Worm (Caenorhabditis elegans) whole organism, L1 larva: Measurements from ENCODE around the gene T06D4.2.

Experiments used
- ceh-82 ChIP-seq, 3 experiments: fragments of 150-350 bp in 1 of 3; sonication (generic microtip) in 2 of 3; optimal IDR thresholded peaks; 2 replicates each; lab custom pipeline; 2014 to 2017; ENCODE audit warnings: missing biosample characterization in 3 of 3, missing genetic modification characterization in 3 of 3
- dpl-1 ChIP-seq, 3 experiments: fragments of 150-350 bp in 2 of 3; sonication (generic microtip) in 1 of 3; optimal IDR thresholded peaks; 2 replicates each; lab custom pipeline; 2014 to 2017; ENCODE audit warnings: missing biosample characterization in 3 of 3, missing genetic modification characterization in 3 of 3, missing genetic modification reagents in 3 of 3
- elt-2 ChIP-seq: sonication (generic microtip); optimal IDR thresholded peaks from 2 replicates; lab custom pipeline; 2016; ENCODE audit warnings: missing genetic modification characterization, mild to moderate bottlenecking, inconsistent platforms, missing compliant biosample characterization, missing genetic modification reagents
- fkh-8 ChIP-seq: sonication (generic microtip); optimal IDR thresholded peaks from 2 replicates; lab custom pipeline; 2016; ENCODE audit warnings: mild to moderate bottlenecking, missing genetic modification characterization, missing compliant biosample characterization
- lsy-2 ChIP-seq, 2 experiments: fragments of 150-350 bp; optimal IDR thresholded peaks; 2 replicates each; lab custom pipeline; 2014; ENCODE audit warnings: missing biosample characterization in 2 of 2, missing genetic modification characterization in 2 of 2
- mep-1 ChIP-seq: fragments of 150-350 bp; optimal IDR thresholded peaks from 2 replicates; lab custom pipeline; 2014; ENCODE audit warnings: missing biosample characterization, missing genetic modification characterization
- nhr-19 ChIP-seq: fragments of 200-800 bp; sonication (Bioruptor generic); conservative IDR thresholded peaks from 2 replicates; pipeline ENCODE4 v1.3.6; 2022; ENCODE audit warnings: missing genetic modification characterization, missing compliant biosample characterization
- pqm-1 ChIP-seq: sonication (generic microtip); optimal IDR thresholded peaks from 3 replicates; lab custom pipeline; 2017; ENCODE audit warnings: missing biosample characterization, missing genetic modification characterization
- snpc-4 ChIP-seq: fragments of 150-350 bp; optimal IDR thresholded peaks from 2 replicates; lab custom pipeline; 2014; ENCODE audit warnings: missing biosample characterization, missing genetic modification characterization

DNA sequence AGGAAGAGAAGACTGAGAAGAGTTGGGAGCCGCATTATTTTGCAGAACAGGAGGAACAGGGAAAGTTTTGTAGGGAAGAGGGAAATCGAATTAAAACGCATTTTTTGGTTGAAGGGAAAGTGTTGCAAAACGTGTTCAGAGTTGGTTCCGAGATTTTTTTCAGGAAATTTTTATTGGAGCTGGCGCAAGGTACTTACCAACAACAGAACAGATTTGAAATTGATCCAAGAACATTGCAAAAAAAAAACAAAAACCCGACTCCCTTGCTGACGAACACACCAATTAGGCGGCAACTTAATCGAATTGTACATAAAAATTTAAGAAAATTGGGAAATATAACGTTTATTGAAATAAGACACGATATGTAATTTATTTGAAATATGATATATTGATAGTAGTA, 47.1 kb downstream of the T06D4.2 start, which contains the start of gene F14D2.7:
- TF ChIP-seq snpc-4 (tag; lab: Kevin White, UChicago): no peak
- TF ChIP-seq fkh-8 (tag; lab: Kevin White, UChicago): no peak
- no peak for TF ChIP-seq mep-1
- TF ChIP-seq lsy-2 (tag; optimal IDR thresholded peaks at IDR 0.05; lab: Kevin White, UChicago): no peak
- no peak for TF ChIP-seq pqm-1 (tag; lab: Kevin White, UChicago)
- no peak for TF ChIP-seq ceh-82 (tag; optimal IDR thresholded peaks at IDR 0.05; lab: Kevin White, UChicago)
- no peak for TF ChIP-seq elt-2
- TF ChIP-seq nhr-19: no peak
- no peak for TF ChIP-seq dpl-1 (GFP tag; optimal IDR thresholded peaks at IDR 0.05; lab: Kevin White, UChicago)
